Worm (Caenorhabditis elegans) whole organism, late embryonic: ENCODE measurements around the gene C34F11.1.

Experiments
- C38D4.7 ChIP-seq: fragments of 200-800 bp; sonication (Bioruptor generic); optimal IDR thresholded peaks from 2 replicates; lab custom pipeline; 2018; ENCODE audit warnings: mild to moderate bottlenecking, missing genetic modification characterization, moderate library complexity, missing compliant biosample characterization
- F13H6.1 ChIP-seq: sonication (generic microtip); optimal IDR thresholded peaks from 2 replicates; lab custom pipeline; 2016; ENCODE audit warnings: missing genetic modification characterization, missing compliant biosample characterization
- ceh-14 ChIP-seq: sonication (generic microtip); optimal IDR thresholded peaks from 2 replicates; lab custom pipeline; 2016; ENCODE audit warnings: missing genotype, missing genetic modification characterization, missing compliant biosample characterization
- ceh-18 ChIP-seq: sonication (generic microtip); optimal IDR thresholded peaks from 2 replicates; lab custom pipeline; 2016; ENCODE audit warnings: missing genetic modification characterization, missing compliant biosample characterization
- ceh-2 ChIP-seq: sonication (generic microtip); optimal IDR thresholded peaks from 2 replicates; lab custom pipeline; 2016; ENCODE audit warnings: missing genotype, missing genetic modification characterization, missing compliant biosample characterization
- ceh-22 ChIP-seq: sonication (generic microtip); optimal IDR thresholded peaks from 2 replicates; lab custom pipeline; 2017; ENCODE audit warnings: missing biosample characterization, missing genetic modification characterization
- ceh-31 ChIP-seq: sonication (generic microtip); optimal IDR thresholded peaks from 2 replicates; lab custom pipeline; 2016; ENCODE audit warnings: missing genetic modification characterization, missing compliant biosample characterization
- ceh-34 ChIP-seq: sonication (generic microtip); optimal IDR thresholded peaks from 2 replicates; lab custom pipeline; 2016; ENCODE audit warnings: mild to moderate bottlenecking, missing genetic modification characterization, missing compliant biosample characterization
- ceh-48 ChIP-seq: sonication (generic microtip); optimal IDR thresholded peaks from 2 replicates; lab custom pipeline; 2016; ENCODE audit warnings: missing genetic modification characterization, inconsistent platforms, missing compliant biosample characterization
- dmd-4 ChIP-seq: sonication (generic microtip); optimal IDR thresholded peaks from 2 replicates; lab custom pipeline; 2016; ENCODE audit warnings: borderline replicate concordance, missing genetic modification characterization, missing compliant biosample characterization
- dve-1 ChIP-seq: sonication (generic microtip); optimal IDR thresholded peaks from 2 replicates; lab custom pipeline; 2017; ENCODE audit warnings: antibody characterized with exemption, mild to moderate bottlenecking, missing genetic modification characterization, missing compliant biosample characterization
- elt-2 ChIP-seq: sonication (generic microtip); optimal IDR thresholded peaks from 2 replicates; lab custom pipeline; 2016; ENCODE audit warnings: missing genetic modification reagents, missing genetic modification characterization, missing compliant biosample characterization
- elt-4 ChIP-seq: sonication (generic microtip); optimal IDR thresholded peaks from 2 replicates; lab custom pipeline; 2016; ENCODE audit warnings: missing genetic modification characterization, missing compliant biosample characterization
- gmeb-2 ChIP-seq: sonication (generic microtip); optimal IDR thresholded peaks from 2 replicates; lab custom pipeline; 2016; ENCODE audit warnings: missing genetic modification characterization, inconsistent platforms, missing compliant biosample characterization
- hlh-13 ChIP-seq: fragments of 200-800 bp; sonication (Bioruptor generic); optimal IDR thresholded peaks from 2 replicates; lab custom pipeline; 2018; ENCODE audit warnings: mild to moderate bottlenecking, missing genetic modification characterization, missing compliant biosample characterization
- hlh-15 ChIP-seq: sonication (generic microtip); optimal IDR thresholded peaks from 2 replicates; lab custom pipeline; 2016; ENCODE audit warnings: missing genetic modification characterization, missing compliant biosample characterization
- hlh-6 ChIP-seq: sonication (generic microtip); optimal IDR thresholded peaks from 2 replicates; lab custom pipeline; 2016; ENCODE audit warnings: missing genotype, missing genetic modification characterization, missing compliant biosample characterization
- hlh-8 ChIP-seq: sonication (generic microtip); optimal IDR thresholded peaks from 2 replicates; lab custom pipeline; 2016; ENCODE audit warnings: missing genotype, missing genetic modification characterization, missing compliant biosample characterization
- lim-6 ChIP-seq: sonication (generic microtip); optimal IDR thresholded peaks from 2 replicates; lab custom pipeline; 2016; ENCODE audit warnings: missing genetic modification characterization, missing compliant biosample characterization
- mec-3 ChIP-seq: sonication (generic microtip); optimal IDR thresholded peaks from 2 replicates; lab custom pipeline; 2016; ENCODE audit warnings: borderline replicate concordance, missing genetic modification characterization, missing compliant biosample characterization
- nfya-1 ChIP-seq: sonication (generic microtip); optimal IDR thresholded peaks from 2 replicates; lab custom pipeline; 2017; ENCODE audit warnings: missing genetic modification characterization, mild to moderate bottlenecking, missing compliant biosample characterization, antibody characterized with exemption, moderate library complexity
- nhr-11 ChIP-seq: fragments of 150-350 bp; optimal IDR thresholded peaks from 2 replicates; lab custom pipeline; 2014; ENCODE audit warnings: missing biosample characterization, missing genetic modification characterization
- nhr-232 ChIP-seq: sonication (generic microtip); optimal IDR thresholded peaks from 2 replicates; lab custom pipeline; 2016; ENCODE audit warnings: missing genetic modification characterization, missing compliant biosample characterization
- pax-1 ChIP-seq: fragments of 150-350 bp; optimal IDR thresholded peaks from 2 replicates; lab custom pipeline; 2014; ENCODE audit warnings: missing biosample characterization, missing genetic modification characterization
- pha-4 ChIP-seq: fragments of 150-350 bp; optimal IDR thresholded peaks from 2 replicates; lab custom pipeline; 2018; ENCODE audit warnings: missing biosample characterization, missing genetic modification reagents, missing genetic modification characterization
- pqm-1 ChIP-seq: sonication (generic microtip); optimal IDR thresholded peaks from 2 replicates; lab custom pipeline; 2016; ENCODE audit warnings: missing genetic modification characterization, missing compliant biosample characterization
- pros-1 ChIP-seq: fragments of 150-350 bp; optimal IDR thresholded peaks from 2 replicates; lab custom pipeline; 2014; ENCODE audit warnings: missing biosample characterization, missing genetic modification reagents, missing genetic modification characterization
- ref-2 ChIP-seq: sonication (generic microtip); optimal IDR thresholded peaks from 2 replicates; lab custom pipeline; 2016; ENCODE audit warnings: missing genetic modification characterization, missing compliant biosample characterization
- sox-2 ChIP-seq: fragments of 200-800 bp; sonication (Bioruptor generic); IDR thresholded peaks from 2 replicates; pipeline ENCODE4 v1.3.6; 2022; ENCODE audit warnings: missing genetic modification reagents, missing genetic modification characterization, missing compliant biosample characterization
- sox-4 ChIP-seq: sonication (generic microtip); optimal IDR thresholded peaks from 2 replicates; lab custom pipeline; 2017; ENCODE audit warnings: mild to moderate bottlenecking, missing genetic modification characterization, inconsistent platforms, missing compliant biosample characterization
- tbx-2 ChIP-seq: sonication (generic microtip); optimal IDR thresholded peaks from 2 replicates; lab custom pipeline; 2016; ENCODE audit warnings: missing genetic modification characterization, missing compliant biosample characterization
- unc-3 ChIP-seq, 2 experiments: fragments of 200-800 bp in 1 of 2; sonication (Bioruptor generic) in 1 of 2; sonication (generic microtip) in 1 of 2; conservative IDR thresholded peaks in 1 of 2; optimal IDR thresholded peaks in 1 of 2; 2 replicates each; pipeline versions ENCODE4 v1.3.6 to Lab custom; 2016 to 2022; ENCODE audit warnings: missing compliant biosample characterization in 2 of 2, missing genetic modification characterization in 2 of 2, missing genetic modification reagents in 1 of 2
- unc-42 ChIP-seq: sonication (generic microtip); optimal IDR thresholded peaks from 2 replicates; lab custom pipeline; 2016; ENCODE audit warnings: missing genotype, missing genetic modification characterization, missing compliant biosample characterization
- unc-55 ChIP-seq: sonication (generic microtip); optimal IDR thresholded peaks from 2 replicates; lab custom pipeline; 2017; ENCODE audit warnings: missing biosample characterization, missing genetic modification reagents, missing genetic modification characterization
- ztf-16 ChIP-seq: sonication (generic microtip); optimal IDR thresholded peaks from 2 replicates; lab custom pipeline; 2017; ENCODE audit warnings: missing genetic modification characterization, missing compliant biosample characterization

C34F11.1 gene

ce11 chrII:5226309-5226708 lies 13.5 kb downstream of the C34F11.1 start (continued):
- TF ChIP-seq pax-1 (tag; lab: Kevin White, UChicago) (no peak), gmeb-2 (tag; lab: Kevin White, UChicago) (no peak), pqm-1 (tag; lab: Kevin White, UChicago) (no peak), unc-3 (GFP tag; conservative IDR thresholded peaks at IDR 0.05; lab: Robert Waterston, UW) (no peak), unc-3 (tag; optimal IDR thresholded peaks at IDR 0.05; lab: Kevin White, UChicago) (no peak), F13H6.1 (tag; lab: Kevin White, UChicago) (no peak), ceh-22 (tag; lab: Kevin White, UChicago) (no peak)

- TF ChIP-seq ref-2 (tag; lab: Kevin White, UChicago) = peak; percentile 70
- TF ChIP-seq ceh-18 (tag; lab: Kevin White, UChicago) = peak; percentile 53
- peak; percentile 30 for TF ChIP-seq F13H6.1 (tag; lab: Kevin White, UChicago)
- TF ChIP-seq ceh-34 = peak; percentile 12
- TF ChIP-seq tbx-2 (tag; lab: Kevin White, UChicago) = peak; percentile 62
- peak; percentile 54 for TF ChIP-seq unc-42
- TF ChIP-seq nfya-1 = peak; percentile 34
- no peak for TF ChIP-seq pax-1 (tag; lab: Kevin White, UChicago)
- TF ChIP-seq elt-2 (tag; lab: Kevin White, UChicago) = peak; percentile 91
- TF ChIP-seq lim-6 (tag; lab: Kevin White, UChicago) = no peak
- no peak for TF ChIP-seq hlh-8 (tag; lab: Kevin White, UChicago)
- TF ChIP-seq ceh-2 (tag; lab: Kevin White, UChicago) = peak; percentile 61
- peak; percentile 26 for TF ChIP-seq unc-55 (GFP tag; lab: Kevin White, UChicago)
- TF ChIP-seq dve-1 = peak; percentile 39
- TF ChIP-seq, all 69 proteins: peak for 11
Measured at ce11 chrII:5227768-5228167, 15.0 kb downstream of the C34F11.1 start.

- TF ChIP-seq unc-42 (peak; percentile 36), unc-55 (GFP tag; lab: Kevin White, UChicago) (peak; percentile 63), pha-4 (tag; lab: Kevin White, UChicago) (no peak), ceh-31 (tag; lab: Kevin White, UChicago) (peak; percentile 38)
Measured at ce11 chrII:5228662-5229061, 15.9 kb downstream of the C34F11.1 start.

ce11 chrII:5229596-5229995 lies 16.8 kb downstream of the C34F11.1 start, which contains the start of gene EGAP2.2:
TSS of gene EGAP2.2 (plus strand) at chrII:5229896.
- TF ChIP-seq mec-3 = no peak
- no peak for TF ChIP-seq ceh-48 (tag; lab: Kevin White, UChicago)
- no peak for TF ChIP-seq hlh-15
- no peak for TF ChIP-seq pqm-1 (tag; lab: Kevin White, UChicago)

- no peak for TF ChIP-seq ceh-14 (tag; lab: Kevin White, UChicago)
- no peak for TF ChIP-seq F13H6.1 (tag; lab: Kevin White, UChicago)
- no peak for TF ChIP-seq sox-4 (tag; lab: Kevin White, UChicago)
- no peak for TF ChIP-seq pros-1 (tag; lab: Kevin White, UChicago)
- no peak for TF ChIP-seq nhr-11 (tag; lab: Kevin White, UChicago)
- TF ChIP-seq ztf-16 (tag; lab: Kevin White, UChicago) = no peak
- no peak for TF ChIP-seq nfya-1
- TF ChIP-seq hlh-6 (tag; lab: Kevin White, UChicago) = no peak
- no peak for TF ChIP-seq hlh-13 (GFP tag; lab: Kevin White, UChicago)
- TF ChIP-seq tbx-2 (tag; lab: Kevin White, UChicago) = no peak
- no peak for TF ChIP-seq dmd-4 (tag; lab: Kevin White, UChicago)
- no peak for TF ChIP-seq elt-4
- TF ChIP-seq ceh-34 = no peak
- TF ChIP-seq unc-55 (GFP tag; lab: Kevin White, UChicago) = no peak
- TF ChIP-seq gmeb-2 (tag; lab: Kevin White, UChicago) = no peak
- TF ChIP-seq pax-1 (tag; lab: Kevin White, UChicago) = no peak
- TF ChIP-seq unc-3 (GFP tag; conservative IDR thresholded peaks at IDR 0.05; lab: Robert Waterston, UW) = no peak
- TF ChIP-seq unc-3 (tag; optimal IDR thresholded peaks at IDR 0.05; lab: Kevin White, UChicago) = no peak
- TF ChIP-seq C38D4.7 (GFP tag; lab: Kevin White, UChicago) = no peak
- no peak for TF ChIP-seq sox-2 (GFP tag; lab: Robert Waterston, UW)
- TF ChIP-seq nhr-232 (tag; lab: Kevin White, UChicago) = no peak
Measured at ce11 chrII:5231111-5231510, 18.3 kb downstream of the C34F11.1 start, which contains the start of gene EGAP2.1. TSS of gene EGAP2.1 (plus strand) at chrII:5231411.
